Worm (Caenorhabditis elegans): Measurements from ENCODE around the gene T03F7.6.

The T03F7.6 gene

ce11 chrV:11294393-11294792 lies at the start of gene T03F7.6:
Gene T03F7.6 (plus strand): TSS chrV:11294693.
- no peak for TF ChIP-seq ztf-26 (tag; optimal IDR thresholded peaks at IDR 0.05)
- TF ChIP-seq nfyb-1 (GFP tag; IDR thresholded peaks at IDR 0.05) = no peak
- no peak for TF ChIP-seq ztf-28 (GFP tag; IDR thresholded peaks at IDR 0.05)
- TF ChIP-seq ets-4 (GFP tag; optimal IDR thresholded peaks at IDR 0.05) = no peak

ce11 chrV:11245029-11245428 lies 49.5 kb upstream of the T03F7.6 start:
- TF ChIP-seq ZK185.1 (tag; optimal IDR thresholded peaks at IDR 0.05; ENCODE audit: poor library complexity, severe bottlenecking) = no peak
- TF ChIP-seq nhr-120 (GFP tag; IDR thresholded peaks at IDR 0.05) = no peak
- TF ChIP-seq ztf-3 (GFP tag; optimal IDR thresholded peaks at IDR 0.05) = no peak
- TF ChIP-seq attf-5 (GFP tag; optimal IDR thresholded peaks at IDR 0.05) = no peak
- no peak for TF ChIP-seq F49E8.2 (tag; optimal IDR thresholded peaks at IDR 0.05; ENCODE audit: insufficient read depth)
- no peak for TF ChIP-seq mel-28 (tag; optimal IDR thresholded peaks at IDR 0.05; ENCODE audit: borderline replicate concordance)
- no peak for TF ChIP-seq let-607 (tag; optimal IDR thresholded peaks at IDR 0.05)
- TF ChIP-seq F57C9.4 (tag; optimal IDR thresholded peaks at IDR 0.05) = no peak
- no peak for TF ChIP-seq snpc-1.3 (tag; optimal IDR thresholded peaks at IDR 0.05; ENCODE audit: insufficient read depth)
- no peak for TF ChIP-seq egl-18 (GFP tag; IDR thresholded peaks at IDR 0.05)
- no peak for TF ChIP-seq K11D2.4 (GFP tag; IDR thresholded peaks at IDR 0.05)
- TF ChIP-seq let-526 (GFP tag; IDR thresholded peaks at IDR 0.05) = no peak

ce11 chrV:11247846-11248245 lies 46.6 kb upstream of the T03F7.6 start, which contains the start of gene mam-4:
Gene mam-4 (plus strand): TSS chrV:11248146.
- TF ChIP-seq F37B4.10 (GFP tag; IDR thresholded peaks at IDR 0.05) (no peak), ceh-58 (GFP tag; IDR thresholded peaks at IDR 0.05) (no peak)

- TF ChIP-seq F22D6.2 (tag; optimal IDR thresholded peaks at IDR 0.05) = no peak
- no peak for TF ChIP-seq pbrm-1 (GFP tag; IDR thresholded peaks at IDR 0.05)
- no peak for TF ChIP-seq F49E8.2 (tag; optimal IDR thresholded peaks at IDR 0.05; ENCODE audit: insufficient read depth)
- no peak for TF ChIP-seq Y67H2A.10 (GFP tag; conservative IDR thresholded peaks at IDR 0.05)
- TF ChIP-seq tbp1 (GFP tag; optimal IDR thresholded peaks at IDR 0.05) = no peak
- no peak for TF ChIP-seq sdz-38 (tag; optimal IDR thresholded peaks at IDR 0.05)
- no peak for TF ChIP-seq B0261.1 (tag; optimal IDR thresholded peaks at IDR 0.05)
- no peak for TF ChIP-seq B0336.3 (GFP tag; IDR thresholded peaks at IDR 0.05)
- TF ChIP-seq hrde-1 (tag; optimal IDR thresholded peaks at IDR 0.05; ENCODE audit: borderline replicate concordance) = no peak
- no peak for TF ChIP-seq F52B5.7 (tag; optimal IDR thresholded peaks at IDR 0.05)
- TF ChIP-seq unc-62 (GFP tag; optimal IDR thresholded peaks at IDR 0.05) = no peak
- TF ChIP-seq nfyb-1 (GFP tag; IDR thresholded peaks at IDR 0.05) = no peak
- TF ChIP-seq bed-2 (GFP tag; IDR thresholded peaks at IDR 0.05) = no peak
- TF ChIP-seq mel-28 (tag; optimal IDR thresholded peaks at IDR 0.05; ENCODE audit: borderline replicate concordance) = no peak
Measured at ce11 chrV:11250735-11251134, 43.8 kb upstream of the T03F7.6 start, which contains the start of gene T19B10.12. Gene T19B10.12 (plus strand): TSS chrV:11251035.

- TF ChIP-seq F37B4.10 (GFP tag; IDR thresholded peaks at IDR 0.05) (no peak), ztf-22 (GFP tag; optimal IDR thresholded peaks at IDR 0.05) (no peak), ekl-4 (GFP tag; IDR thresholded peaks at IDR 0.05) (no peak), F33H1.4 (GFP tag; IDR thresholded peaks at IDR 0.05) (no peak), hrde-1 (tag; optimal IDR thresholded peaks at IDR 0.05; ENCODE audit: borderline replicate concordance) (no peak), mcd-1 (GFP tag; IDR thresholded peaks at IDR 0.05) (no peak), Y56A3A.18 (GFP tag; IDR thresholded peaks at IDR 0.05) (no peak), B0019.2 (GFP tag; conservative IDR thresholded peaks at IDR 0.05) (no peak)
Measured at ce11 chrV:11251798-11252197, 42.7 kb upstream of the T03F7.6 start.

Measured in whole organism, young adult.